Fruit fly (Drosophila melanogaster): Measurements from ENCODE around the gene CG42446.

Gene CG42446

DNA sequence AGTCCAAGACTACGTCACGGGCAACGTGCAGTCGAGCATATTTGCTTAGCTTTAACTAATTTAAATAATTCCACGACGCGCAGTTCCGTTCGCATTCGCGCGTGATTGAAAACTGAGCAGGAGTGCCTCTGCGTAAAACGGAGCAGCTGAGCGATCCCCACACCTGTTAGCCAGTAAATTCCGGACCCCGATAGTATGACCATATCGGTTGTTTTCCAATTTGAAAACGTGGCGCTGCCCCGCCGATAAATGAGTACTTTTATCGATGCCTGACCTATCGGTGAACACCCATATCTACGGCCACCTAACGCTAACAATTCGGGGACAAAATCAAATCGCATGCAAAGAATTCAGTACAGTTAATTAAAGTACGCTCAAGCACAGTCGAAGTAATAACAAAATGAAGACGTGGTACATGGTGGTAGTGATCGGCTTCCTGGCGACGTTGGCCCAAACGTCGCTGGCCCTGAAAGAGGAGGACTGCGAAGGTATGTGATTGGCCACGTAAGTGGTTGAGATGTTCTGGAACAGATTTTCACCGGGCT lies 10.7 kb downstream of the CG42446 start, which contains the start of the genes CG14879 and Manf (continued):
- TF ChIP-seq lov (optimal IDR thresholded peaks at IDR 0.05) (no peak), lov (GFP tag; IDR thresholded peaks at IDR 0.05) (no peak; the same call in 2 of the 3 replicates), PHDP (tag; optimal IDR thresholded peaks at IDR 0.05) (no peak), Sry-δ (GFP tag; optimal IDR thresholded peaks at IDR 0.05) (peak; percentile 89), GATAe (GFP tag; conservative IDR thresholded peaks at IDR 0.05) (no peak), BtbVII (GFP tag; optimal IDR thresholded peaks at IDR 0.05) (no peak), CoRest (tag; optimal IDR thresholded peaks at IDR 0.05) (no peak), Hmx (GFP tag; optimal IDR thresholded peaks at IDR 0.05) (no peak), gsb (GFP tag; IDR thresholded peaks at IDR 0.05) (no peak), nerfin-2 (GFP tag; IDR thresholded peaks at IDR 0.05; ENCODE audit: partially characterized antibody) (no peak), NC2β (GFP tag; optimal IDR thresholded peaks at IDR 0.05) (no peak), Dll (GFP tag; IDR thresholded peaks at IDR 0.05; ENCODE audit: partially characterized antibody) (peak; percentile 59; the same call in 1 of the 4 replicates), Nf-YC (tag; optimal IDR thresholded peaks at IDR 0.05) (peak; percentile 73), CG5953 (GFP tag; IDR thresholded peaks at IDR 0.05) (0 out of 2 replicates have a peak, but pooled peaks have one; percentile 16), CG5180 (GFP tag; optimal IDR thresholded peaks at IDR 0.05) (no peak), ind (GFP tag; optimal IDR thresholded peaks at IDR 0.05) (no peak), CG13287 (GFP tag; IDR thresholded peaks at IDR 0.05; ENCODE audit: partially characterized antibody) (peak; percentile 77), crc (GFP tag; optimal IDR thresholded peaks at IDR 0.05) (no peak), Adf1 (GFP tag; IDR thresholded peaks at IDR 0.05) (peak; percentile 10; the same call in 1 of the 2 replicates), CG7745 (tag; optimal IDR thresholded peaks at IDR 0.05) (no peak), gsb-n (tag; optimal IDR thresholded peaks at IDR 0.05) (no peak), zf30C (GFP tag; optimal IDR thresholded peaks at IDR 0.05) (no peak), sens (GFP tag) (peak; percentile 75), Elba2 (GFP tag; optimal IDR thresholded peaks at IDR 0.05) (peak; percentile 67), bbx (GFP tag; IDR thresholded peaks at IDR 0.05; ENCODE audit: partially characterized antibody) (peak; percentile 58; the same call in 1 of the 2 replicates), CG9876 (GFP tag; optimal IDR thresholded peaks at IDR 0.05) (no peak), CG7372 (GFP tag; IDR thresholded peaks at IDR 0.05) (no peak), CG12071 (GFP tag; optimal IDR thresholded peaks at IDR 0.05) (no peak), ash1 (GFP tag; optimal IDR thresholded peaks at IDR 0.05) (no peak), D19A (tag; optimal IDR thresholded peaks at IDR 0.05) (no peak), CG10209 (GFP tag; optimal IDR thresholded peaks at IDR 0.05) (no peak), CG10543 (GFP tag; optimal IDR thresholded peaks at IDR 0.05) (peak; percentile 13), mirr (GFP tag; optimal IDR thresholded peaks at IDR 0.05) (peak; percentile 6), Ravus (GFP tag; IDR thresholded peaks at IDR 0.05) (no peak), C15 (GFP tag; IDR thresholded peaks at IDR 0.05) (no peak), Sox102F (GFP tag; optimal IDR thresholded peaks at IDR 0.05) (no peak), abd-A (tag; optimal IDR thresholded peaks at IDR 0.05) (no peak), p53 (GFP tag; optimal IDR thresholded peaks at IDR 0.05) (no peak), az2 (GFP tag; optimal IDR thresholded peaks at IDR 0.05) (no peak), fd64A (GFP tag; optimal IDR thresholded peaks at IDR 0.05) (no peak), Lpt (GFP tag; optimal IDR thresholded peaks at IDR 0.05) (no peak), chinmo (GFP tag; IDR thresholded peaks at IDR 0.05; ENCODE audit: partially characterized antibody) (peak; percentile 67; the same call in 2 of the 4 replicates), CG1233 (GFP tag; optimal IDR thresholded peaks at IDR 0.05) (no peak), stwl (tag; optimal IDR thresholded peaks at IDR 0.05) (peak; percentile 50), CG6689 (GFP tag; IDR thresholded peaks at IDR 0.05) (no peak), Ptx1 (GFP tag; IDR thresholded peaks at IDR 0.05) (no peak), CG14441 (GFP tag; IDR thresholded peaks at IDR 0.05) (no peak), CG31224 (GFP tag; IDR thresholded peaks at IDR 0.05) (no peak), emc (GFP tag; optimal IDR thresholded peaks at IDR 0.05) (no peak), lmd (GFP tag; IDR thresholded peaks at IDR 0.05) (no peak), twi (tag; optimal IDR thresholded peaks at IDR 0.05) (no peak)
